Fruit fly (Drosophila melanogaster): Measurements from ENCODE around the gene CG12288.

DNA sequence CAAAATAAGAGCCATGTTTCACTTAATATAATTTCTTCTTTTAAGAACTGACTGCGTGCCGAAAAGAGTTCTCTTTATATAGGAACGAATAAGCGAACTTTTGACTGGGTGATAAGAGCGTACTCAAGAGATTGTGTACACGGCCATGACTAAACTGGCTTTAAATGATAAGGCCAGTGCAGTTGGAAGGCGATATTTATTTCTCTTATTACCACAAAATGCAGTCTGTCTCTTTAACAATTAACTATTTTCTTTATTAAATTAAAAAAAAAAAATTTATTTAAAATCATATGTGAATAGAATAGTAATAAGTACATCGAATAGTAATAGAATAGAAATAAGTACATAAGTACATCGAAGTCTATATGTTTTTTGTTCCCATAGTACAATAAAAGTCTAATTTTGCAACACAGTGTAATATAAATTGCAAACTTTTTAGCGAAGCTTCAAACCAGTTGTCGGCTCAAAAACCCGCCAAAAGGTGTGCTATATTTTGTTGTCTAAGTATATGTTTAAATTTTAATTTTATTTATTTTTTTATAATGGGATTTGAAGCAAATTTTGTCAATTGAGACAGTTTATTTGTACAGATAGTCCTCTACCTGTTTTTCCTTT lies 49.6 kb downstream of the CG12288 start, which contains the start of gene CG31810:
- TF ChIP-seq psq (optimal IDR thresholded peaks at IDR 0.05), result no peak
- no peak for TF ChIP-seq usp (GFP tag; optimal IDR thresholded peaks at IDR 0.05)
- TF ChIP-seq EcR (GFP tag; optimal IDR thresholded peaks at IDR 0.05), result no peak
- TF ChIP-seq CG8478 (optimal IDR thresholded peaks at IDR 0.05), result no peak

Measured in whole organism.